Fruit fly (Drosophila melanogaster) whole organism, pupa: ENCODE measurements around the gene CG9205.

Experiments
- CG15710 ChIP-seq: fragments of 200-800 bp; sonication (Bioruptor generic); optimal IDR thresholded peaks from 2 replicates; lab custom pipeline; 2018; ENCODE audit warnings: missing biosample characterization, mild to moderate bottlenecking, missing genetic modification characterization, moderate library complexity
- CG34367 ChIP-seq: fragments of 200-800 bp; sonication (Bioruptor generic); optimal IDR thresholded peaks from 2 replicates; lab custom pipeline; 2018; ENCODE audit warnings: missing biosample characterization, mild to moderate bottlenecking, missing genetic modification characterization
- CG8159 ChIP-seq: fragments of 200-800 bp; sonication (Bioruptor generic); optimal IDR thresholded peaks from 3 replicates; lab custom pipeline; 2018; ENCODE audit warnings: missing biosample characterization, mild to moderate bottlenecking, missing genetic modification characterization, moderate library complexity
- Snoo ChIP-seq: fragments of 200-800 bp; sonication (Bioruptor generic); optimal IDR thresholded peaks from 3 replicates; lab custom pipeline; 2017; ENCODE audit warnings: missing biosample characterization, mild to moderate bottlenecking, missing genetic modification characterization, inconsistent platforms
- rn ChIP-seq: fragments of 200-800 bp; sonication (Bioruptor generic); IDR thresholded peaks from 2 replicates; pipeline ENCODE4 v1.3.6; 2022; ENCODE audit warnings: missing biosample characterization, missing genetic modification characterization

DNA sequence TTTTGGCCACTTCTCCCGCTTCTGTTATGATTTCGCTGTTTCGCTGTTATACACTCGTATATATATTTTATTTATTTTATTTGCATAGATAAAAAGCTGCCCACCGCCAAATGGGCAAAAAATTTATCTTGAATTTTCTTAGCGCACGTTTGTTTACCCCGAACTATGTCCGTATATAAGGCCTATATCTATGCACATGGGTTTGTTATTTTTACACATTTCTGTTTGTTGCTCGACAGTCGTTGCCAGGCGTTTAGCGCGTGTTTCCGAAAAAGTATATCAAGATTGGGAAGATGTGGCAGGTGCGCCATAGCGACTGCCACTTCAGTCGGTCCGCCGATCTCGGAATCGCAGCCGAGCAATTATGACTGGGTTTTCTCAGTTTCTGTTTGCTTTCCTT lies 14.6 kb upstream of the CG9205 start:
- TF ChIP-seq CG8159 (tag; lab: Kevin White, UChicago) (no peak), rn (GFP tag; lab: Robert Waterston, UW) (no peak), CG34367 (tag; lab: Kevin White, UChicago) (no peak), CG15710 (tag; lab: Kevin White, UChicago) (no peak), Snoo (tag; lab: Kevin White, UChicago) (no peak)
